Worm (Caenorhabditis elegans) whole organism, late embryonic: ENCODE data around the gene lgc-45.

Source experiments
- C08G9.2 ChIP-seq: sonication (generic microtip); optimal IDR thresholded peaks from 2 replicates; lab custom pipeline; 2016; ENCODE audit warnings: mild to moderate bottlenecking, missing genetic modification characterization, moderate library complexity, missing compliant biosample characterization
- F13H6.1 ChIP-seq: sonication (generic microtip); optimal IDR thresholded peaks from 2 replicates; lab custom pipeline; 2016; ENCODE audit warnings: missing genetic modification characterization, missing compliant biosample characterization
- K02D7.2 ChIP-seq: sonication (generic microtip); optimal IDR thresholded peaks from 2 replicates; lab custom pipeline; 2017; ENCODE audit warnings: mild to moderate bottlenecking, missing genetic modification characterization, missing compliant biosample characterization
- T23F11.4 ChIP-seq: fragments of 200-800 bp; sonication (Bioruptor generic); optimal IDR thresholded peaks from 2 replicates; lab custom pipeline; 2018; ENCODE audit warnings: mild to moderate bottlenecking, missing genetic modification characterization, missing compliant biosample characterization
- ama-1 ChIP-seq: fragments of 150-350 bp; optimal IDR thresholded peaks from 2 replicates; lab custom pipeline; 2014
- ceh-18 ChIP-seq: sonication (generic microtip); optimal IDR thresholded peaks from 2 replicates; lab custom pipeline; 2016; ENCODE audit warnings: missing genetic modification characterization, missing compliant biosample characterization
- ceh-2 ChIP-seq: sonication (generic microtip); optimal IDR thresholded peaks from 2 replicates; lab custom pipeline; 2016; ENCODE audit warnings: missing genotype, missing genetic modification characterization, missing compliant biosample characterization
- ceh-24 ChIP-seq: sonication (generic microtip); optimal IDR thresholded peaks from 2 replicates; lab custom pipeline; 2016; ENCODE audit warnings: mild to moderate bottlenecking, missing genetic modification characterization, missing compliant biosample characterization
- ceh-45 ChIP-seq: fragments of 200-800 bp; sonication (Bioruptor generic); IDR thresholded peaks from 2 replicates; pipeline ENCODE4 v1.3.6; 2022; ENCODE audit warnings: missing genetic modification reagents, missing genetic modification characterization, missing compliant biosample characterization
- che-1 ChIP-seq: sonication (generic microtip); optimal IDR thresholded peaks from 2 replicates; lab custom pipeline; 2016; ENCODE audit warnings: mild to moderate bottlenecking, missing genetic modification characterization, missing compliant biosample characterization
- dmd-4 ChIP-seq: sonication (generic microtip); optimal IDR thresholded peaks from 2 replicates; lab custom pipeline; 2016; ENCODE audit warnings: borderline replicate concordance, missing genetic modification characterization, missing compliant biosample characterization
- eyg-1 ChIP-seq: sonication (generic microtip); optimal IDR thresholded peaks from 2 replicates; lab custom pipeline; 2016; ENCODE audit warnings: missing genotype, missing genetic modification characterization, missing compliant biosample characterization
- fax-1 ChIP-seq: sonication (generic microtip); optimal IDR thresholded peaks from 2 replicates; lab custom pipeline; 2016; ENCODE audit warnings: missing genotype, missing genetic modification characterization, missing compliant biosample characterization
- gmeb-2 ChIP-seq: sonication (generic microtip); optimal IDR thresholded peaks from 2 replicates; lab custom pipeline; 2016; ENCODE audit warnings: missing genetic modification characterization, inconsistent platforms, missing compliant biosample characterization
- hlh-30 ChIP-seq: sonication (generic microtip); optimal IDR thresholded peaks from 2 replicates; lab custom pipeline; 2017; ENCODE audit warnings: antibody characterized with exemption, missing genetic modification characterization, missing compliant biosample characterization; ENCODE audit not compliant: insufficient read depth
- lim-6 ChIP-seq: sonication (generic microtip); optimal IDR thresholded peaks from 2 replicates; lab custom pipeline; 2016; ENCODE audit warnings: missing genetic modification characterization, missing compliant biosample characterization
- lin-11 ChIP-seq: fragments of 200-800 bp; sonication (Bioruptor generic); optimal IDR thresholded peaks from 2 replicates; lab custom pipeline; 2018; ENCODE audit warnings: mild to moderate bottlenecking, missing genetic modification characterization, missing compliant biosample characterization
- madf-2 ChIP-seq: sonication (generic microtip); optimal IDR thresholded peaks from 2 replicates; lab custom pipeline; 2017; ENCODE audit warnings: missing genetic modification characterization, missing compliant biosample characterization
- nfya-1 ChIP-seq: sonication (generic microtip); optimal IDR thresholded peaks from 2 replicates; lab custom pipeline; 2017; ENCODE audit warnings: missing genetic modification characterization, mild to moderate bottlenecking, missing compliant biosample characterization, antibody characterized with exemption, moderate library complexity
- nhr-11 ChIP-seq: fragments of 150-350 bp; optimal IDR thresholded peaks from 2 replicates; lab custom pipeline; 2014; ENCODE audit warnings: missing biosample characterization, missing genetic modification characterization
- npax-4 ChIP-seq: sonication (generic microtip); optimal IDR thresholded peaks from 2 replicates; lab custom pipeline; 2016; ENCODE audit warnings: missing genetic modification characterization, missing compliant biosample characterization
- odd-2 ChIP-seq: sonication (generic microtip); optimal IDR thresholded peaks from 2 replicates; lab custom pipeline; 2017; ENCODE audit warnings: antibody characterized with exemption, mild to moderate bottlenecking, missing genetic modification characterization, missing compliant biosample characterization
- pat-9 ChIP-seq: fragments of 200-800 bp; sonication (Bioruptor generic); optimal IDR thresholded peaks from 2 replicates; lab custom pipeline; 2018; ENCODE audit warnings: mild to moderate bottlenecking, missing genetic modification characterization, moderate library complexity, missing compliant biosample characterization
- ref-2 ChIP-seq: sonication (generic microtip); optimal IDR thresholded peaks from 2 replicates; lab custom pipeline; 2016; ENCODE audit warnings: missing genetic modification characterization, missing compliant biosample characterization
- rnt-1 ChIP-seq: sonication (generic microtip); optimal IDR thresholded peaks from 2 replicates; lab custom pipeline; 2016; ENCODE audit warnings: missing genetic modification characterization, missing compliant biosample characterization
- sox-2 ChIP-seq: fragments of 200-800 bp; sonication (Bioruptor generic); IDR thresholded peaks from 2 replicates; pipeline ENCODE4 v1.3.6; 2022; ENCODE audit warnings: missing genetic modification reagents, missing genetic modification characterization, missing compliant biosample characterization
- sox-4 ChIP-seq: sonication (generic microtip); optimal IDR thresholded peaks from 2 replicates; lab custom pipeline; 2017; ENCODE audit warnings: mild to moderate bottlenecking, missing genetic modification characterization, inconsistent platforms, missing compliant biosample characterization
- tbx-7 ChIP-seq: sonication (generic microtip); optimal IDR thresholded peaks from 2 replicates; lab custom pipeline; 2016; ENCODE audit warnings: missing genotype, missing genetic modification characterization, missing compliant biosample characterization
- ttx-3 ChIP-seq: sonication (generic microtip); optimal IDR thresholded peaks from 2 replicates; lab custom pipeline; 2016; ENCODE audit warnings: missing genetic modification reagents, missing genetic modification characterization, missing compliant biosample characterization
- zip-5 ChIP-seq: sonication (generic microtip); optimal IDR thresholded peaks from 2 replicates; lab custom pipeline; 2016; ENCODE audit warnings: missing genetic modification characterization, missing compliant biosample characterization

The lgc-45 gene

ce11 chrII:3583402-3583801, 26.1 kb downstream of the lgc-45 start, which contains the start of gene srh-60:
Gene srh-60 (plus strand): TSS chrII:3583702.
- TF ChIP-seq ttx-3 (tag; lab: Kevin White, UChicago) (no peak), nhr-11 (no peak), C08G9.2 (no peak), che-1 (no peak), rnt-1 (tag; lab: Kevin White, UChicago) (no peak), npax-4 (tag; lab: Kevin White, UChicago) (no peak), ama-1 (lab: Kevin White, UChicago) (no peak)
- TF ChIP-seq, all 69 proteins: peak for 0

- no peak for TF ChIP-seq fax-1 (tag; lab: Kevin White, UChicago)
- TF ChIP-seq odd-2 (tag; lab: Kevin White, UChicago) = no peak
- no peak for TF ChIP-seq lin-11 (tag; lab: Kevin White, UChicago)
These were observed 38.1 kb downstream of the lgc-45 start, which contains the start of gene Y49F6A.12 for ce11 chrII:3595339-3595738. Gene Y49F6A.12 (plus strand): TSS chrII:3595639.

- TF ChIP-seq K02D7.2 (tag; lab: Kevin White, UChicago) = no peak
- no peak for TF ChIP-seq eyg-1 (tag; lab: Kevin White, UChicago)
These were observed 41.4 kb downstream of the lgc-45 start, which contains the start of gene Y49F6A.11 for ce11 chrII:3598721-3599120. Gene Y49F6A.11 (minus strand): TSS chrII:3598821.

- TF ChIP-seq ceh-18 (tag; lab: Kevin White, UChicago) = no peak
- TF ChIP-seq ama-1 (lab: Kevin White, UChicago) = no peak
- TF ChIP-seq gmeb-2 (tag; lab: Kevin White, UChicago) = no peak
- no peak for TF ChIP-seq hlh-30 (tag; lab: Kevin White, UChicago)
- no peak for TF ChIP-seq dmd-4
- TF ChIP-seq T23F11.4 (GFP tag; lab: Kevin White, UChicago) = no peak
- TF ChIP-seq ref-2 (tag; lab: Kevin White, UChicago) = no peak
These were observed 47.3 kb downstream of the lgc-45 start for ce11 chrII:3604578-3604977.

ce11 chrII:3609764-3610163, 52.5 kb downstream of the lgc-45 start, which contains the start of gene Y49F6A.5:
Gene Y49F6A.5 (minus strand): TSS chrII:3609864.
- TF ChIP-seq ama-1 (lab: Kevin White, UChicago) = no peak
- TF ChIP-seq madf-2 (tag; lab: Kevin White, UChicago) = no peak
- TF ChIP-seq ceh-45 (GFP tag; lab: Robert Waterston, UW) = no peak
- TF ChIP-seq lim-6 (tag; lab: Kevin White, UChicago) = no peak
- no peak for TF ChIP-seq sox-4 (tag; lab: Kevin White, UChicago)
- no peak for TF ChIP-seq sox-2 (GFP tag; lab: Robert Waterston, UW)
- TF ChIP-seq F13H6.1 (tag; lab: Kevin White, UChicago) = no peak

ce11 chrII:3616615-3617014, 59.3 kb downstream of the lgc-45 start:
- TF ChIP-seq eyg-1 (tag; lab: Kevin White, UChicago) (no peak), pat-9 (tag; lab: Kevin White, UChicago) (no peak), K02D7.2 (tag; lab: Kevin White, UChicago) (no peak), tbx-7 (tag; lab: Kevin White, UChicago) (no peak), ceh-2 (tag; lab: Kevin White, UChicago) (no peak), ama-1 (lab: Kevin White, UChicago) (no peak), ceh-24 (tag; lab: Kevin White, UChicago) (no peak), nfya-1 (tag; lab: Kevin White, UChicago) (peak; percentile 94), zip-5 (no peak)
